Worm (Caenorhabditis elegans): ENCODE measurements around the gene ZK593.3.

ZK593.3 gene

DNA sequence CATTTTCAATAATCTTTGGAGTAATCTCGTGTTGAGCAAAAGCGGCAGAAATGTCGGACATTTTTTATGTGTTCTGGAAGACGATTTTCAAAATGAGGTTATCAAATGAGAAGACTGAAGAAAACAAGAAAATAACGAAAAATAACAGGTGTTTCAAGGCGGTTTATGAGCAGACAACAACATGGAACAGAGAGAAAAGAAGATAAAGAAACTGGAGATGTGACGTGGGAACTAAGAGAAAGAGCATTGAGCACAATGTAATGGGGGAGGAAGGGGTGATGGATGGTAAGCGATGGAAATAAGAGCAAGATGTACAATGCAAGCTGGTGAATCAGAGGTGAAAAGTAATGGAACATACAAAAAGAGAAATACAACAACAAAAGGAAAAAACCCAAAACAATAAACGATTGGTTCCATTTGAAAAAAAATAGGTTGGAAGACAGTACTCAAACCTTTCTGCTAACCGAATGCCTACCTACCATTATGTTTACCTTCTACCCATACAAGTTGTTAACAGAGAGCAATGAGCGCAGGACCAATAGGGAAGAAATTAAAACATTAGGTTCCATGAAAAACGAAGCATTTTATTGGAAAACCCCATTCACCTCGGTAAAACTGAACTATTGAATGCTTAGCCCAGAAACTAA, 42.2 kb downstream of the ZK593.3 start, which contains the start of gene Y69E1A.5:
TSS of gene Y69E1A.5 (minus strand) at position 73 of the 647 bp plus-strand sequence.
- TF ChIP-seq him-1 (tag; optimal IDR thresholded peaks at IDR 0.05) (no peak), dao-5 (tag; optimal IDR thresholded peaks at IDR 0.05) (no peak), W03F9.2 (tag; optimal IDR thresholded peaks at IDR 0.05) (no peak)

ce11 chrIV:10958230-10958588, 42.7 kb downstream of the ZK593.3 start, which contains the start of gene sri-19:
Gene sri-19 (plus strand): TSS chrIV:10958372.
- TF ChIP-seq dao-5 (tag; optimal IDR thresholded peaks at IDR 0.05), result no peak
- TF ChIP-seq him-1 (tag; optimal IDR thresholded peaks at IDR 0.05), result no peak
- no peak for TF ChIP-seq W03F9.2 (tag; optimal IDR thresholded peaks at IDR 0.05)

- TF ChIP-seq him-1 (tag; optimal IDR thresholded peaks at IDR 0.05), result no peak
- TF ChIP-seq dao-5 (tag; optimal IDR thresholded peaks at IDR 0.05), result no peak
- no peak for TF ChIP-seq W03F9.2 (tag; optimal IDR thresholded peaks at IDR 0.05)
Measured at ce11 chrIV:10964688-10965087, 49.2 kb downstream of the ZK593.3 start.

ce11 chrIV:10966359-10966758, 50.9 kb downstream of the ZK593.3 start, which contains the start of the genes aqp-3 and Y69E1A.8:
Gene aqp-3 (minus strand): TSS chrIV:10966459.
Gene Y69E1A.8 (plus strand): TSS chrIV:10966604.
- TF ChIP-seq dao-5 (tag; optimal IDR thresholded peaks at IDR 0.05) (no peak), him-1 (tag; optimal IDR thresholded peaks at IDR 0.05) (no peak), W03F9.2 (tag; optimal IDR thresholded peaks at IDR 0.05) (no peak)

Measured in whole organism, L4/young adult.